Worm (Caenorhabditis elegans) whole organism, L3 larva: ENCODE measurements around the gene C44C10.9.

Source experiments
- daf-12 ChIP-seq: fragments of 150-350 bp; optimal IDR thresholded peaks from 2 replicates; lab custom pipeline; 2014; ENCODE audit warnings: missing biosample characterization, missing genetic modification reagents, missing genetic modification characterization
- elt-1 ChIP-seq: fragments of 150-350 bp; optimal IDR thresholded peaks from 2 replicates; lab custom pipeline; 2014; ENCODE audit warnings: missing biosample characterization, missing genetic modification characterization
- elt-2 ChIP-seq: sonication (generic microtip); optimal IDR thresholded peaks from 2 replicates; lab custom pipeline; 2016; ENCODE audit warnings: missing genetic modification reagents, mild to moderate bottlenecking, missing genetic modification characterization, missing compliant biosample characterization
- nhr-28 ChIP-seq: fragments of 150-350 bp; optimal IDR thresholded peaks from 2 replicates; lab custom pipeline; 2014; ENCODE audit warnings: missing biosample characterization, missing genetic modification characterization
- nhr-76 ChIP-seq: fragments of 150-350 bp; sonication (generic microtip); optimal IDR thresholded peaks from 5 replicates; lab custom pipeline; 2014; ENCODE audit warnings: missing biosample characterization, missing genetic modification characterization
- unc-39 ChIP-seq: sonication (generic microtip); optimal IDR thresholded peaks from 4 replicates; lab custom pipeline; 2017; ENCODE audit warnings: missing biosample characterization, missing genetic modification characterization
- ztf-4 ChIP-seq: fragments of 150-350 bp; optimal IDR thresholded peaks from 2 replicates; lab custom pipeline; 2014; ENCODE audit warnings: missing biosample characterization, missing genetic modification characterization

DNA sequence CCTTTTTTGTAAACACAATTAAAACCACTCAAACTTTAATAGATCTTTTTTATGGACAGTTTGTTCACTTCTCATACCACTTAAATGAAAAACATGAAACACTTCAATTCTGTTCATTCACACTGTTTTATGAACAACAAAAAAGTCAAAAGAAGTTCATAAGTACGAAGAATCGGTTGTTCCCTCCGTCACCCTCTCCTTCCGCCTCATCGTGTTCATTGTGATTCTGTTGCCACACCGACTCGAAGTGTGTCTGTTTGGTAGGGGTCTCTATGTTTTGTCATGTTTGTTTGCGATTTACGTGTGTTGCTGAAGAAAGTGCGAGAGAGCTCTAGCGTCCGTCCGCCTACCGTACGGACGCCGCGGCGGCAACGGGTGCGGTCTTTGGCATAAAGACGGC lies 42.5 kb upstream of the C44C10.9 start, which contains the start of gene lact-7:
- TF ChIP-seq unc-39 (tag; lab: Kevin White, UChicago) (no peak), nhr-76 (tag; lab: Kevin White, UChicago) (no peak), elt-2 (tag; lab: Kevin White, UChicago) (no peak), nhr-28 (tag; lab: Kevin White, UChicago) (no peak), elt-1 (no peak), ztf-4 (tag; lab: Kevin White, UChicago) (no peak), daf-12 (no peak)
